Worm (Caenorhabditis elegans) whole organism, mixed stage, embryonic: ENCODE measurements around the gene C47A4.1.

Experiments used
- M03D4.4 ChIP-seq: sonication (generic microtip); optimal IDR thresholded peaks from 2 replicates; lab custom pipeline; 2017; ENCODE audit warnings: mild to moderate bottlenecking, missing genetic modification characterization, missing compliant biosample characterization
- bed-3 ChIP-seq: fragments of 200-800 bp; sonication (Bioruptor generic); optimal IDR thresholded peaks from 3 replicates; lab custom pipeline; 2018; ENCODE audit warnings: mild to moderate bottlenecking, missing genetic modification characterization, moderate library complexity, missing compliant biosample characterization
- blmp-1 ChIP-seq: fragments of 150-350 bp; optimal IDR thresholded peaks from 2 replicates; lab custom pipeline; 2014; ENCODE audit warnings: missing biosample characterization, missing genetic modification characterization
- ceh-43 ChIP-seq: fragments of 200-800 bp; sonication (Bioruptor generic); optimal IDR thresholded peaks from 2 replicates; lab custom pipeline; 2018; ENCODE audit warnings: mild to moderate bottlenecking, missing genetic modification characterization, moderate library complexity, missing compliant biosample characterization
- ceh-83 ChIP-seq: fragments of 200-800 bp; sonication (Bioruptor generic); optimal IDR thresholded peaks from 2 replicates; lab custom pipeline; 2018; ENCODE audit warnings: mild to moderate bottlenecking, missing genetic modification characterization, missing compliant biosample characterization
- ces-1 ChIP-seq: fragments of 150-350 bp; optimal IDR thresholded peaks from 2 replicates; lab custom pipeline; 2014; ENCODE audit warnings: missing biosample characterization, missing genetic modification reagents, missing genetic modification characterization
- cnd-1 ChIP-seq: fragments of 200-800 bp; sonication (Bioruptor generic); optimal IDR thresholded peaks from 2 replicates; lab custom pipeline; 2018; ENCODE audit warnings: mild to moderate bottlenecking, missing genetic modification characterization, missing compliant biosample characterization
- drap-1 ChIP-seq: fragments of 200-800 bp; sonication (Bioruptor generic); optimal IDR thresholded peaks from 3 replicates; lab custom pipeline; 2018; ENCODE audit warnings: mild to moderate bottlenecking, missing genetic modification characterization, missing compliant biosample characterization
- elt-1 ChIP-seq: sonication (generic microtip); optimal IDR thresholded peaks from 2 replicates; lab custom pipeline; 2017; ENCODE audit warnings: missing genetic modification characterization, mild to moderate bottlenecking, missing compliant biosample characterization, antibody characterized with exemption, moderate library complexity, borderline replicate concordance; ENCODE audit not compliant: insufficient read depth
- elt-3 ChIP-seq: fragments of 150-350 bp; optimal IDR thresholded peaks from 2 replicates; lab custom pipeline; 2014; ENCODE audit warnings: missing biosample characterization, missing genetic modification characterization
- flh-1 ChIP-seq: fragments of 200-800 bp; sonication (Bioruptor generic); optimal IDR thresholded peaks from 2 replicates; lab custom pipeline; 2018; ENCODE audit warnings: mild to moderate bottlenecking, missing genetic modification characterization, moderate library complexity, missing compliant biosample characterization
- ham-2 ChIP-seq: fragments of 200-800 bp; sonication (Bioruptor generic); optimal IDR thresholded peaks from 2 replicates; lab custom pipeline; 2018; ENCODE audit warnings: mild to moderate bottlenecking, missing genetic modification characterization, missing compliant biosample characterization
- hlh-1 ChIP-seq: fragments of 150-350 bp; optimal IDR thresholded peaks from 2 replicates; lab custom pipeline; 2014; ENCODE audit warnings: missing biosample characterization, missing genetic modification reagents, missing genetic modification characterization
- lin-13 ChIP-seq: fragments of 150-350 bp; optimal IDR thresholded peaks from 2 replicates; lab custom pipeline; 2014; ENCODE audit warnings: missing biosample characterization, missing genetic modification characterization
- lin-32 ChIP-seq: fragments of 200-800 bp; sonication (Bioruptor generic); optimal IDR thresholded peaks from 2 replicates; lab custom pipeline; 2018; ENCODE audit warnings: mild to moderate bottlenecking, missing genetic modification characterization, missing compliant biosample characterization
- lsy-2 ChIP-seq: fragments of 150-350 bp; optimal IDR thresholded peaks from 2 replicates; lab custom pipeline; 2014; ENCODE audit warnings: missing biosample characterization, missing genetic modification characterization
- mab-5 ChIP-seq: fragments of 150-350 bp; optimal IDR thresholded peaks from 2 replicates; lab custom pipeline; 2014; ENCODE audit warnings: missing biosample characterization, missing genetic modification characterization
- mls-2 ChIP-seq: sonication (generic microtip); optimal IDR thresholded peaks from 2 replicates; lab custom pipeline; 2016; ENCODE audit warnings: mild to moderate bottlenecking, missing genetic modification characterization, moderate library complexity, missing compliant biosample characterization
- nhr-12 ChIP-seq: fragments of 150-350 bp; optimal IDR thresholded peaks from 2 replicates; lab custom pipeline; 2014; ENCODE audit warnings: missing biosample characterization, missing genetic modification characterization
- nhr-2 ChIP-seq: fragments of 150-350 bp; optimal IDR thresholded peaks from 2 replicates; lab custom pipeline; 2014; ENCODE audit warnings: missing biosample characterization, missing genetic modification characterization
- nhr-237 ChIP-seq: fragments of 150-350 bp; optimal IDR thresholded peaks from 2 replicates; lab custom pipeline; 2014; ENCODE audit warnings: missing biosample characterization, missing genetic modification characterization
- nhr-28 ChIP-seq: fragments of 150-350 bp; optimal IDR thresholded peaks from 2 replicates; lab custom pipeline; 2014; ENCODE audit warnings: missing biosample characterization, missing genetic modification characterization
- nhr-76 ChIP-seq: sonication (generic microtip); optimal IDR thresholded peaks from 2 replicates; lab custom pipeline; 2017; ENCODE audit warnings: missing biosample characterization, missing genetic modification characterization
- sem-2 ChIP-seq: fragments of 200-800 bp; sonication (Bioruptor generic); optimal IDR thresholded peaks from 2 replicates; lab custom pipeline; 2018; ENCODE audit warnings: mild to moderate bottlenecking, missing genetic modification characterization, missing compliant biosample characterization
- snpc-4 ChIP-seq: fragments of 150-350 bp; optimal IDR thresholded peaks from 2 replicates; lab custom pipeline; 2014; ENCODE audit warnings: missing biosample characterization, missing genetic modification characterization
- sptf-1 ChIP-seq: sonication (generic microtip); optimal IDR thresholded peaks from 2 replicates; lab custom pipeline; 2017; ENCODE audit warnings: mild to moderate bottlenecking, missing genetic modification characterization, moderate library complexity, missing compliant biosample characterization
- tbx-8 ChIP-seq: fragments of 200-800 bp; sonication (Bioruptor generic); optimal IDR thresholded peaks from 2 replicates; lab custom pipeline; 2018; ENCODE audit warnings: mild to moderate bottlenecking, missing genetic modification characterization, moderate library complexity, missing compliant biosample characterization
- unc-120 ChIP-seq: sonication (generic microtip); optimal IDR thresholded peaks from 2 replicates; lab custom pipeline; 2017; ENCODE audit warnings: missing genetic modification characterization, missing compliant biosample characterization; ENCODE audit not compliant: poor library complexity, severe bottlenecking
- unc-39 ChIP-seq: fragments of 150-350 bp; optimal IDR thresholded peaks from 2 replicates; lab custom pipeline; 2014; ENCODE audit warnings: missing biosample characterization, missing genetic modification characterization
- unc-62 ChIP-seq: fragments of 150-350 bp; optimal IDR thresholded peaks from 2 replicates; lab custom pipeline; 2014; ENCODE audit warnings: missing biosample characterization, missing genetic modification reagents, missing genetic modification characterization
- zip-8 ChIP-seq: fragments of 150-350 bp; optimal IDR thresholded peaks from 2 replicates; lab custom pipeline; 2014; ENCODE audit warnings: missing biosample characterization, missing genetic modification characterization
- ztf-11 ChIP-seq: fragments of 150-350 bp; optimal IDR thresholded peaks from 2 replicates; lab custom pipeline; 2014; ENCODE audit warnings: missing biosample characterization, missing genetic modification characterization

C47A4.1 gene

DNA sequence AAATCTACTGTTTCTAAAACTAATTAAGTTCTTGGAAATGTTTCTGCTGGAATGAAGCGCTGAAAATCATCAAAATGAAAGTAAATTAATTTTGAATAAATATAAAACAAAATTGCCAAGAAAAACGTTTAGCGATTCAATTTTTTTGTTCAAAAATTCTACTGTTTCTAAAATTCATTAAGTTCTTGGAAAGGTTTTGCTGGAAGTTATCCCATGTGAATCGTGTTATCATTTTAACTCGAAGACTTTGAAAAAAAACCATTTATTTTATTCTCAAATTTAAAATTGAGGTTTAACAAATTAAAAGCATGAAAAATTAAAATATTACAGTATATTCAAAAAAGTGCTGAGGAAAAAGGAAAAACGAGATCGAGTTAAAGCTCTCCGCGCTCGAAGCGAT is 31.4 kb downstream of the C47A4.1 start:
- TF ChIP-seq sptf-1 (tag; lab: Kevin White, UChicago) (no peak), ham-2 (GFP tag; lab: Kevin White, UChicago) (no peak), unc-62 (GFP tag; lab: Kevin White, UChicago) (no peak), nhr-76 (no peak), nhr-2 (no peak), cnd-1 (tag; lab: Kevin White, UChicago) (no peak), flh-1 (no peak), M03D4.4 (tag; lab: Kevin White, UChicago) (no peak), hlh-1 (tag; lab: Kevin White, UChicago) (no peak), unc-39 (no peak), nhr-28 (no peak)

DNA sequence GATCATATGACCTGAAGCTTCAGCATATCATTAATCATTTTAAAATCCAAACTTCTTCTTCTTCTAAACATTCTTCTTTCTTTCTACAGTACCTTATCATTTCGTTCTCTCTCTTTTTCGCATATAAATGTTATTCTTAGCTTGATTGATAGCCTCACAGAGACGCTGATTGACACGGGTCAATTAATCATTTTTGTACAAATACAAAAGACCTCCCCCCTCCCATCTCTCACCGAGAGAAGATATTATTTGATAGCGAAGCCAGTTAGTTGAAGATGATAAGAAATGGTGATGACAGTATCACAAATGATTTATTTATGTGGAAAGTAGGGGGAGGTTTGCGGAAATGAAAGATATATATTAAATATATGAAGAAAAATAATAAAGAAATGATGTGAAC is 33.4 kb downstream of the C47A4.1 start:
- TF ChIP-seq unc-62 (GFP tag; lab: Kevin White, UChicago) (peak; percentile 94), elt-3 (tag; lab: Kevin White, UChicago) (peak; percentile 78), ceh-83 (GFP tag; lab: Kevin White, UChicago) (no peak), mab-5 (peak; percentile 57), tbx-8 (GFP tag; lab: Kevin White, UChicago) (no peak)

DNA sequence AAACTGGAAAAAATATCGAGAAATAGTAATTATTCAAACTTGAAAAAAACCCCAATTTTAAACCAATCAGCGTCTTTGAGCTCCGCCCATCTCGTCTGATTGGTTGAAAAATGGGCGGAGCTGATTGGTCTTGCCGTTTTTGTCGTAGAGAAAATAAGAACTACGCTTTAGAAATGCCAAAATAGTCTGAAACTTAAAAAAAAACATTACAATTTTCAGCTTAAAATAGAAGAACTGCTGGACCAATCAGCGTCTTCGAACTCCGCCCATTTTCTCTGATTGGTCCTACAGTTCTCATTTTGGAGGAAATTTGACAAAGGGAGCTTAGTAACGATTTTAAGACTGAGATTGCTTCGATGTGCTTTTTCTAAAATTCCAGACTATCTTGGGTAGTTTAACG is 36.7 kb downstream of the C47A4.1 start:
- TF ChIP-seq elt-1 (tag; lab: Kevin White, UChicago), result no peak
- no peak for TF ChIP-seq blmp-1 (tag; lab: Kevin White, UChicago)
- no peak for TF ChIP-seq tbx-8 (GFP tag; lab: Kevin White, UChicago)
- no peak for TF ChIP-seq unc-39
- TF ChIP-seq nhr-12 (tag; lab: Kevin White, UChicago), result no peak
- TF ChIP-seq sptf-1 (tag; lab: Kevin White, UChicago), result no peak
- TF ChIP-seq nhr-76, result no peak
- TF ChIP-seq mab-5, result no peak
- no peak for TF ChIP-seq lsy-2 (tag; lab: Kevin White, UChicago)
- no peak for TF ChIP-seq mls-2 (tag; lab: Kevin White, UChicago)
- TF ChIP-seq nhr-28, result no peak
- no peak for TF ChIP-seq drap-1 (GFP tag; lab: Kevin White, UChicago)
- no peak for TF ChIP-seq ceh-83 (GFP tag; lab: Kevin White, UChicago)
- no peak for TF ChIP-seq nhr-2
- no peak for TF ChIP-seq lin-32
- TF ChIP-seq bed-3 (GFP tag; lab: Kevin White, UChicago), result no peak
- TF ChIP-seq zip-8, result no peak
- no peak for TF ChIP-seq nhr-237 (tag; lab: Kevin White, UChicago)
- TF ChIP-seq cnd-1 (tag; lab: Kevin White, UChicago), result no peak

DNA sequence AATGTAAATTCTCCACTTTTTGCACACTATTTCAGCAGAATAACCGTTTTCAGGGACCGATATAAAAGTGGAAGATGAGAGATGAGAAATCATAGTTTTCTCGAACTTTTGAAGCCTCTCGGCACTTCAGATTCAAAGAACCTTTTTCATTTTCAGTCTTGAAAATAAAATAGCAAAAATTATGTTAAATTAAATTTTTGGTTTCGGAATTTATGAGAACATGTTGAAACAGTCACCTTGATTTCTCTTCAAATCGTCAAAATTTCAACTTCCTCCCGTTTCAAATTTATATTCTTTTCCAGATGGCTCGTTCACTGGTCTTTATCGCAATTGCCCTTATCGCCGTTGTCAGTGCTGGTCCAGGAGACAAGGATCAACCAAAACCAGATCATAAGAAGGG is 37.5 kb downstream of the C47A4.1 start, which contains the start of gene srlf-26:
Gene srlf-26 (plus strand): TSS at position 301 of the 400 bp plus-strand sequence.
- TF ChIP-seq nhr-28 (no peak), nhr-237 (tag; lab: Kevin White, UChicago) (no peak), blmp-1 (tag; lab: Kevin White, UChicago) (no peak), zip-8 (no peak), ceh-83 (GFP tag; lab: Kevin White, UChicago) (no peak), lin-32 (no peak), unc-120 (no peak), ces-1 (no peak), ztf-11 (tag; lab: Kevin White, UChicago) (no peak), lin-13 (no peak), sem-2 (GFP tag; lab: Kevin White, UChicago) (no peak), ham-2 (GFP tag; lab: Kevin White, UChicago) (no peak), cnd-1 (tag; lab: Kevin White, UChicago) (no peak), ceh-43 (GFP tag; lab: Kevin White, UChicago) (no peak), nhr-76 (no peak)

DNA sequence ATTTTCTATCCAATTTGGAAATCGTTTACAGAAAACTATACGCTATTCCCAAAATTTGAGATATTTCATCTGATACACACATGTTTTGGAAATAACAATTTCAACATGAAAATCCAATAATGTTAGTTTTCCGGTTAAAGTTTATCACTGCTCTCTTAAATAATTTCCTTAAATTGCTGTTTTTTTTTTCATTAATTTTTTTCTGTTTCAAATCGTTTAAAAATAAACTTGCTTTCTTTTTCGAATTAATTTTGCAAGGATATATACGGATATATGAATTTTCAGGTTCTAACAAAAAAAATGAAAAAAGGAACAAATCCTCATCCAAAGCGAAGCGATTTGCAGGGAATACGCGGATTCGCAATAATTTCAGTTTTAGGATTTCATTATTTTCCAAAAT is 42.7 kb downstream of the C47A4.1 start, which contains the start of gene oac-48:
Gene oac-48 (plus strand): TSS at position 301 of the 400 bp plus-strand sequence.
- TF ChIP-seq ham-2 (GFP tag; lab: Kevin White, UChicago) (no peak), elt-1 (tag; lab: Kevin White, UChicago) (no peak), lin-13 (no peak), nhr-237 (tag; lab: Kevin White, UChicago) (no peak), unc-120 (no peak), snpc-4 (tag; lab: Kevin White, UChicago) (no peak)
